Worm (Caenorhabditis elegans) whole organism, L1 larva: Measurements from ENCODE around the gene K03A11.6.

Experiments used
- ama-1 ChIP-seq: fragments of 150-350 bp; optimal IDR thresholded peaks from 2 replicates; lab custom pipeline; 2014
- nhr-11 ChIP-seq: fragments of 150-350 bp; optimal IDR thresholded peaks from 2 replicates; lab custom pipeline; 2014; ENCODE audit warnings: missing biosample characterization, missing genetic modification characterization
- rnt-1 ChIP-seq: sonication (generic microtip); optimal IDR thresholded peaks from 2 replicates; lab custom pipeline; 2016; ENCODE audit warnings: mild to moderate bottlenecking, missing genetic modification characterization, moderate library complexity, missing compliant biosample characterization

ce11 chrX:13084273-13084672, 28.6 kb downstream of the K03A11.6 start, which contains the start of gene R03G8.1:
- no peak for TF ChIP-seq nhr-11 (tag; lab: Kevin White, UChicago)
- TF ChIP-seq rnt-1 (tag; lab: Kevin White, UChicago), result no peak
- TF ChIP-seq ama-1 (lab: Kevin White, UChicago), result no peak
